Worm (Caenorhabditis elegans) whole organism, late embryonic: Measurements from ENCODE around the gene F58H1.2.

Experiments used
- T23F11.4 ChIP-seq: fragments of 200-800 bp; sonication (Bioruptor generic); optimal IDR thresholded peaks from 2 replicates; lab custom pipeline; 2018; ENCODE audit warnings: mild to moderate bottlenecking, missing genetic modification characterization, missing compliant biosample characterization
- ceh-2 ChIP-seq: sonication (generic microtip); optimal IDR thresholded peaks from 2 replicates; lab custom pipeline; 2016; ENCODE audit warnings: missing genotype, missing genetic modification characterization, missing compliant biosample characterization
- che-1 ChIP-seq: sonication (generic microtip); optimal IDR thresholded peaks from 2 replicates; lab custom pipeline; 2016; ENCODE audit warnings: mild to moderate bottlenecking, missing genetic modification characterization, missing compliant biosample characterization
- ets-4 ChIP-seq: sonication (generic microtip); optimal IDR thresholded peaks from 2 replicates; lab custom pipeline; 2016; ENCODE audit warnings: missing genetic modification characterization, missing compliant biosample characterization
- fkh-10 ChIP-seq: fragments of 150-350 bp; optimal IDR thresholded peaks from 2 replicates; lab custom pipeline; 2014; ENCODE audit warnings: missing biosample characterization, missing genetic modification reagents, missing genetic modification characterization
- lin-11 ChIP-seq: fragments of 200-800 bp; sonication (Bioruptor generic); optimal IDR thresholded peaks from 2 replicates; lab custom pipeline; 2018; ENCODE audit warnings: mild to moderate bottlenecking, missing genetic modification characterization, missing compliant biosample characterization
- npax-4 ChIP-seq: sonication (generic microtip); optimal IDR thresholded peaks from 2 replicates; lab custom pipeline; 2016; ENCODE audit warnings: missing genetic modification characterization, missing compliant biosample characterization
- odd-2 ChIP-seq: sonication (generic microtip); optimal IDR thresholded peaks from 2 replicates; lab custom pipeline; 2017; ENCODE audit warnings: antibody characterized with exemption, mild to moderate bottlenecking, missing genetic modification characterization, missing compliant biosample characterization
- pha-2 ChIP-seq: sonication (generic microtip); optimal IDR thresholded peaks from 2 replicates; lab custom pipeline; 2017; ENCODE audit warnings: mild to moderate bottlenecking, missing genetic modification characterization, missing compliant biosample characterization
- pha-4 ChIP-seq: fragments of 150-350 bp; optimal IDR thresholded peaks from 2 replicates; lab custom pipeline; 2018; ENCODE audit warnings: missing biosample characterization, missing genetic modification reagents, missing genetic modification characterization
- pqm-1 ChIP-seq: sonication (generic microtip); optimal IDR thresholded peaks from 2 replicates; lab custom pipeline; 2016; ENCODE audit warnings: missing genetic modification characterization, missing compliant biosample characterization
- ztf-16 ChIP-seq: sonication (generic microtip); optimal IDR thresholded peaks from 2 replicates; lab custom pipeline; 2017; ENCODE audit warnings: missing genetic modification characterization, missing compliant biosample characterization

DNA sequence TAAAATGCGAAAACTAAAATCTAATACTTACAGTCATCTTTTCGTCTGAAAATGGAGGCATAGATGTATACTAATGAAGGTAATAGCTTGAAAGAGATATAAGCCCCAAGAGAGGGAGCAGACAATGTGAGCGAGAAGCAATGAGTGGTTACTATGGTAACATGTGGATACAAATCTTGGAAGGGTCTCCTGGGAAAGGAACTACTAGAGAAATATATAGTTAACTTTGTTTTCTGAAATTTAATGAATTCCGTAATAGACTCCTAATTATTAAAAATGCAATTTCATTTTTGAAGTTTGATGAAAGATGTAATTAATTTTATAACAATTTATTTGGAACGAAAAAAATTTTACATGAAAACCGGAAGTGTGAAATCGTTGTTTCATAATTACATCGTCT, 1.6 kb upstream of the F58H1.2 start, which contains the start of gene osm-6:
- TF ChIP-seq npax-4, result no peak
- no peak for TF ChIP-seq fkh-10 (GFP tag; lab: Kevin White, UChicago)
- TF ChIP-seq ceh-2 (tag; lab: Kevin White, UChicago), result no peak
- TF ChIP-seq pha-2 (tag; lab: Kevin White, UChicago), result no peak
- no peak for TF ChIP-seq odd-2
- TF ChIP-seq ztf-16 (tag; lab: Kevin White, UChicago), result no peak
- TF ChIP-seq che-1 (tag; lab: Kevin White, UChicago), result no peak
- no peak for TF ChIP-seq T23F11.4 (GFP tag; lab: Kevin White, UChicago)
- TF ChIP-seq ets-4 (tag; lab: Kevin White, UChicago), result no peak
- no peak for TF ChIP-seq pha-4 (tag; lab: Kevin White, UChicago)
- TF ChIP-seq pqm-1 (tag; lab: Kevin White, UChicago), result no peak
- no peak for TF ChIP-seq lin-11 (tag; lab: Kevin White, UChicago)
